Worm (Caenorhabditis elegans): ENCODE measurements around the gene abhd-14.

abhd-14 gene

DNA sequence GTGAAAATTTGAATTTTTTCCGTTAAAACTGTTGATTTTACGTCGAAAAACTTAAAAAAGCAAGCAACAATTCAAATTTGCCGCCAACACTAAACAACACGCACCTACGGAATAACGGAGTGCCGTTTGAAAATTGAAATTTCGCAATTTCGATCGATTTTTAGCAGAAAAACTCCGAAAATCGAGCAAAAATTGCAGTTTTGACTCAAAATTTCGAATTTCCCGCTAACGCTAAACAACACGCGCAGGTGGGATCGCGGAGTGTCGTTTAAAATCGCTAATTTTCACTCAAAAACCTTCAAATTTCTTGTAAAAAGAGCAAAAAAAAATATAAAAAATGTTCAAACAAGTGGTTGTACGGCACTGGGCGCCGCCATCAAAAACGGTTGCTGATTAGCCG lies 28.7 kb upstream of the abhd-14 start:
- no peak for TF ChIP-seq lin-11 (tag; optimal IDR thresholded peaks at IDR 0.05)
- no peak for TF ChIP-seq nhr-12 (tag; optimal IDR thresholded peaks at IDR 0.05)
- no peak for TF ChIP-seq unc-62 (GFP tag; optimal IDR thresholded peaks at IDR 0.05)
- TF ChIP-seq ztf-1 (GFP tag; conservative IDR thresholded peaks at IDR 0.05) = no peak
- TF ChIP-seq mab-5 (tag; optimal IDR thresholded peaks at IDR 0.05) = no peak
- TF ChIP-seq gmeb-1 (tag; optimal IDR thresholded peaks at IDR 0.05) = no peak
- no peak for TF ChIP-seq ZK546.5 (tag; optimal IDR thresholded peaks at IDR 0.05)
- TF ChIP-seq nhr-237 (tag; optimal IDR thresholded peaks at IDR 0.05) = no peak
- no peak for TF ChIP-seq elt-3 (tag; optimal IDR thresholded peaks at IDR 0.05)
- no peak for TF ChIP-seq nhr-6 (tag; optimal IDR thresholded peaks at IDR 0.05)
- no peak for TF ChIP-seq lsy-2 (tag; optimal IDR thresholded peaks at IDR 0.05)
- no peak for TF ChIP-seq nhr-11 (tag; optimal IDR thresholded peaks at IDR 0.05)
- TF ChIP-seq zag-1 (tag; optimal IDR thresholded peaks at IDR 0.05) = no peak
- TF ChIP-seq Y55F3AM.14 (GFP tag; optimal IDR thresholded peaks at IDR 0.05) = no peak
- TF ChIP-seq nhr-77 (tag; optimal IDR thresholded peaks at IDR 0.05) = no peak
- no peak for TF ChIP-seq elt-1 (tag; optimal IDR thresholded peaks at IDR 0.05)
- TF ChIP-seq sem-4 (tag; optimal IDR thresholded peaks at IDR 0.05) = no peak

DNA sequence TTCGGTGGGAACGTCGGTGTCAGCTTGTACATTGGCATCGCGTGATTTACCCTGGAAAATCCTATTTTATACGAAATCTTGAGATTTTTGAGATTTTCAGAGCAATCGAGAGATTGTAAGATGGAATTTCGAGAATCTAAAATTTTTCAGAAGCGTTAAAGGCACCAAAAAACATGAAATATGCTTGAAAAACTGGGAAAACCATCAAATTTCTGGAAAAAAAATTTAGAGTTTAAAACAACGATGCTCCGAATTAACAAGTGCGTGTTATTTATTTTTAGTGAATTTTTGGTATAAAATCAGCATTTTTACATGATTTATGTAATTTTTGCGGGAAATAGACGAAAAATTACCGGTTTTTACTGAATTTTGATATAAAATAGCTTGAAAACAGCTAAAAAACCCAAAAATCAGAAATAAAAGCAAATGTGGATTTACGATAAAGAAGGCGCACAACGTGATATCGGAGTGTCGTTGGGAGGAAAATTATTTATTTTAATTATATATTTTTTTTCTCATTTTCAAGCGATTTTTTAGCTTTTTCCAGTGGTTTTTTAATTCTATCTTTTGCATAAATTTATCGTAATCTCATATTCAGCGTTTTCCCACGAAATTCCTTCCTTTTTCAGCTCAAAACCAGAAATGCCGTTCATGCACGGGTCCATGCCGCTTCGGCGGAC lies 26.6 kb upstream of the abhd-14 start, which contains the start of the genes Y55F3AM.13 and mrps-25:
Gene Y55F3AM.13, minus strand, starts transcription at position 51 of the 680 bp plus-strand sequence.
Gene mrps-25, plus strand, starts transcription at position 630 of the 680 bp plus-strand sequence.
- TF ChIP-seq crh-2 (tag; optimal IDR thresholded peaks at IDR 0.05) = peak; percentile 26
- no peak for TF ChIP-seq elt-3 (tag; optimal IDR thresholded peaks at IDR 0.05)
- TF ChIP-seq gmeb-1 (tag; optimal IDR thresholded peaks at IDR 0.05) = peak; percentile 63
- TF ChIP-seq lsy-2 (tag; optimal IDR thresholded peaks at IDR 0.05) = peak; percentile 9 to 75
- peak; percentile 45 for TF ChIP-seq C34F6.9 (tag; optimal IDR thresholded peaks at IDR 0.05)
- TF ChIP-seq sma-3 (GFP tag; optimal IDR thresholded peaks at IDR 0.05) = peak; percentile 48
- TF ChIP-seq nhr-25 (tag; optimal IDR thresholded peaks at IDR 0.05) = peak; percentile 48
- peak; percentile 68 for TF ChIP-seq unc-55 (GFP tag; optimal IDR thresholded peaks at IDR 0.05)
- TF ChIP-seq R02D3.7 (tag; optimal IDR thresholded peaks at IDR 0.05) = peak; percentile 90
- TF ChIP-seq ama-1 (optimal IDR thresholded peaks at IDR 0.05) = no peak
- no peak for TF ChIP-seq nhr-77 (tag; optimal IDR thresholded peaks at IDR 0.05)
- TF ChIP-seq nhr-129 (tag; optimal IDR thresholded peaks at IDR 0.05) = no peak
- TF ChIP-seq elt-1 (tag; optimal IDR thresholded peaks at IDR 0.05) = no peak
- peak; percentile 5 for TF ChIP-seq lin-13 (GFP tag; optimal IDR thresholded peaks at IDR 0.05)
- TF ChIP-seq F13H6.1 (tag; optimal IDR thresholded peaks at IDR 0.05) = no peak

DNA sequence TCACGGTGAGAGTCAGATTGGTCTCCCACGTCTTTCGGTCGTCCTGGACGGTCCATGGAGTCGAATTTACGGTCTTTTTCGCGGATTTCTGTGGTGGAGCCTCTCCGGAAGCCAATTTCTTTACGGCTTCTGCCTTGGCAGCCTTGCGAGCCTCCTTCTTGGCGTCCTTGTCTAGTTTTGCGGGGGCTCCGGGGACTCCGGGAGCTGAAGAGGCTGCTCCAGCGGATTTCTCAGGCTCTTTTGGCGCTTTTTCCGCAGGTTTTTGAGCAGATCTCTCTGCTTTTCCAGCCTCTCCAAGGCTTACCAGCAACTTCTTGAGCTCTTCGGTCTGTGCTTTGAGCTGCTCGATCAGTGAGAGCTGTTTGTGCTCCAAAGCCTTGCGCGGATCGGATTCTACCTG lies 25.9 kb upstream of the abhd-14 start:
- TF ChIP-seq nhr-129 (tag; optimal IDR thresholded peaks at IDR 0.05) = no peak
- no peak for TF ChIP-seq peb-1 (tag; optimal IDR thresholded peaks at IDR 0.05)
- no peak for TF ChIP-seq R02D3.7 (tag; optimal IDR thresholded peaks at IDR 0.05)
- TF ChIP-seq nhr-77 (tag; optimal IDR thresholded peaks at IDR 0.05) = no peak
- TF ChIP-seq mbf-1 (tag; optimal IDR thresholded peaks at IDR 0.05) = no peak
- no peak for TF ChIP-seq sma-3 (GFP tag; optimal IDR thresholded peaks at IDR 0.05)
- TF ChIP-seq lin-39 (tag; optimal IDR thresholded peaks at IDR 0.05) = no peak
- TF ChIP-seq egl-27 (tag; optimal IDR thresholded peaks at IDR 0.05) = no peak
- no peak for TF ChIP-seq ztf-1 (GFP tag; conservative IDR thresholded peaks at IDR 0.05)
- no peak for TF ChIP-seq elt-1 (tag; optimal IDR thresholded peaks at IDR 0.05)
- no peak for TF ChIP-seq fos-1 (tag; optimal IDR thresholded peaks at IDR 0.05)
- TF ChIP-seq zag-1 (tag; optimal IDR thresholded peaks at IDR 0.05) = no peak
- no peak for TF ChIP-seq nhr-12 (tag; optimal IDR thresholded peaks at IDR 0.05)
- TF ChIP-seq elt-3 (tag; optimal IDR thresholded peaks at IDR 0.05) = no peak
- no peak for TF ChIP-seq skn-1 (tag; optimal IDR thresholded peaks at IDR 0.05)
- TF ChIP-seq ztf-11 (tag; optimal IDR thresholded peaks at IDR 0.05) = no peak
- TF ChIP-seq lsy-2 (tag; optimal IDR thresholded peaks at IDR 0.05) = no peak
- TF ChIP-seq snpc-4 (tag; optimal IDR thresholded peaks at IDR 0.05) = no peak
- TF ChIP-seq ama-1 (optimal IDR thresholded peaks at IDR 0.05) = no peak

DNA sequence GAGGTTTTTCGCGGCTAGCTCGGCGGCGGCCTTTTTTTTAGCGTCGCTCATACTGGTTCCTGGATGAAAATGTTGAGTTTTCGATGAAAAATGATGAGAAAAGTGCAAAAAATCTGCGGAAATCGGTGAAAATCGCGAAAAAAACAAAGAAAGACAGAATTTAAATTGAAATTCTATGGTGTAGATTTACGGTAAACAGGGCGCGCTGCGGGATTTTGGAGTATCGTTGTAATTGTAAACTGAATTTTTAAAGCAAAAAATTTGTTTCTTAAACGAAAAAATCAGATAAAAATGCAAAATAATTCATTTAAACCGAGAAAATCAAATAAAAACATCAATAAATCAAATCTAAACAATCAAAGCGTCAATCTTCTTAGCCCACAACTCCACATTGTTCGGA lies 24.9 kb upstream of the abhd-14 start, which contains the start of gene dcap-1:
Gene dcap-1, minus strand, starts transcription at position 59 of the 400 bp plus-strand sequence.
- TF ChIP-seq gmeb-1 (tag; optimal IDR thresholded peaks at IDR 0.05) (peak; percentile 4), unc-55 (GFP tag; optimal IDR thresholded peaks at IDR 0.05) (peak; percentile 51), lin-39 (tag; optimal IDR thresholded peaks at IDR 0.05) (no peak), nhr-25 (tag; optimal IDR thresholded peaks at IDR 0.05) (no peak), C34F6.9 (tag; optimal IDR thresholded peaks at IDR 0.05) (peak; percentile 22), ztf-11 (tag; optimal IDR thresholded peaks at IDR 0.05) (no peak), R02D3.7 (tag; optimal IDR thresholded peaks at IDR 0.05) (peak; percentile 93), lsy-2 (tag; optimal IDR thresholded peaks at IDR 0.05) (peak; percentile 24 to 55), egl-27 (tag; optimal IDR thresholded peaks at IDR 0.05) (no peak), crh-2 (tag; optimal IDR thresholded peaks at IDR 0.05) (peak; percentile 18), nhr-129 (tag; optimal IDR thresholded peaks at IDR 0.05) (peak; percentile 13)

Measured in whole organism, L2 larva.